Fruit fly (Drosophila melanogaster) whole organism, pupa: ENCODE results near the gene yellow-f.
A peak's percentile ranks its signal among the peaks of the same experiment; 100 is the strongest.

ENCODE experiments used
- CG10348 ChIP-seq: fragments of 200-800 bp; sonication (Bioruptor generic); IDR thresholded peaks from 2 replicates; pipeline ENCODE4 v1.3.6; 2022; ENCODE audit warnings: missing biosample characterization, missing genetic modification characterization
- CG12605 ChIP-seq: fragments of 200-800 bp; sonication (Bioruptor generic); IDR thresholded peaks from 2 replicates; pipeline ENCODE4 v1.3.6; 2022; ENCODE audit warnings: missing biosample characterization, missing genetic modification characterization
- CG13204 ChIP-seq: fragments of 200-800 bp; sonication (Bioruptor generic); optimal IDR thresholded peaks from 2 replicates; lab custom pipeline; 2018; ENCODE audit warnings: missing biosample characterization, mild to moderate bottlenecking, missing genetic modification characterization, moderate library complexity
- CG14655 ChIP-seq: fragments of 200-800 bp; sonication (Bioruptor generic); optimal IDR thresholded peaks from 3 replicates; lab custom pipeline; 2017; ENCODE audit warnings: mild to moderate bottlenecking, missing biosample characterization, missing genetic modification reagents, missing genetic modification characterization
- CG15710 ChIP-seq: fragments of 200-800 bp; sonication (Bioruptor generic); optimal IDR thresholded peaks from 2 replicates; lab custom pipeline; 2018; ENCODE audit warnings: missing biosample characterization, mild to moderate bottlenecking, missing genetic modification characterization, moderate library complexity
- CG17806 ChIP-seq: fragments of 200-800 bp; sonication (Bioruptor generic); optimal IDR thresholded peaks from 2 replicates; lab custom pipeline; 2018; ENCODE audit warnings: missing biosample characterization, mild to moderate bottlenecking, missing genetic modification characterization, moderate library complexity
- CG32121 ChIP-seq: fragments of 200-800 bp; sonication (Bioruptor generic); IDR thresholded peaks from 2 replicates; pipeline ENCODE4 v1.3.6; 2022; ENCODE audit warnings: missing biosample characterization, missing genetic modification characterization
- CG34367 ChIP-seq: fragments of 200-800 bp; sonication (Bioruptor generic); optimal IDR thresholded peaks from 2 replicates; lab custom pipeline; 2018; ENCODE audit warnings: missing biosample characterization, mild to moderate bottlenecking, missing genetic modification characterization
- CG4496 ChIP-seq: fragments of 200-800 bp; sonication (Bioruptor generic); IDR thresholded peaks from 3 replicates; pipeline ENCODE4 v1.3.6; 2022; ENCODE audit warnings: missing biosample characterization, missing genetic modification characterization
- CG8159 ChIP-seq: fragments of 200-800 bp; sonication (Bioruptor generic); optimal IDR thresholded peaks from 3 replicates; lab custom pipeline; 2018; ENCODE audit warnings: missing biosample characterization, mild to moderate bottlenecking, missing genetic modification characterization, moderate library complexity
- CG8301 ChIP-seq: fragments of 200-800 bp; sonication (Bioruptor generic); optimal IDR thresholded peaks from 2 replicates; lab custom pipeline; 2018; ENCODE audit warnings: missing biosample characterization, mild to moderate bottlenecking, missing genetic modification characterization
- CG9948 ChIP-seq: fragments of 200-800 bp; sonication (Bioruptor generic); optimal IDR thresholded peaks from 2 replicates; lab custom pipeline; 2018; ENCODE audit warnings: missing biosample characterization, mild to moderate bottlenecking, missing genetic modification characterization, moderate library complexity
- D1 ChIP-seq: fragments of 200-800 bp; sonication (Bioruptor generic); optimal IDR thresholded peaks from 2 replicates; lab custom pipeline; 2018; ENCODE audit warnings: missing biosample characterization, mild to moderate bottlenecking, missing genetic modification characterization, moderate library complexity
- EcR ChIP-seq: fragments of 200-800 bp; sonication (Bioruptor generic); optimal IDR thresholded peaks from 3 replicates; lab custom pipeline; 2019; ENCODE audit warnings: missing biosample characterization, missing genetic modification characterization, mild to moderate bottlenecking, moderate library complexity, missing genetic modification reagents
- Ets98B ChIP-seq: fragments of 200-800 bp; sonication (Bioruptor generic); IDR thresholded peaks from 2 replicates; pipeline ENCODE4 v1.3.6; 2022; ENCODE audit warnings: missing biosample characterization, missing genetic modification characterization
- Pif1A ChIP-seq: fragments of 200-800 bp; sonication (Bioruptor generic); optimal IDR thresholded peaks from 3 replicates; lab custom pipeline; 2016; ENCODE audit warnings: missing biosample characterization, missing genetic modification characterization
- Pif1B ChIP-seq: fragments of 200-800 bp; sonication (Bioruptor generic); optimal IDR thresholded peaks from 3 replicates; lab custom pipeline; 2016; ENCODE audit warnings: missing biosample characterization, missing genetic modification characterization
- Snoo ChIP-seq: fragments of 200-800 bp; sonication (Bioruptor generic); optimal IDR thresholded peaks from 3 replicates; lab custom pipeline; 2017; ENCODE audit warnings: missing biosample characterization, mild to moderate bottlenecking, missing genetic modification characterization, inconsistent platforms
- fd96Ca ChIP-seq: fragments of 200-800 bp; sonication (Bioruptor generic); IDR thresholded peaks from 3 replicates; pipeline ENCODE4 v1.3.6; 2022; ENCODE audit warnings: missing biosample characterization, missing genetic modification characterization
- gl ChIP-seq: fragments of 200-800 bp; sonication (Bioruptor generic); optimal IDR thresholded peaks from 2 replicates; lab custom pipeline; 2018; ENCODE audit warnings: missing biosample characterization, mild to moderate bottlenecking, missing genetic modification characterization
- rn ChIP-seq: fragments of 200-800 bp; sonication (Bioruptor generic); IDR thresholded peaks from 2 replicates; pipeline ENCODE4 v1.3.6; 2022; ENCODE audit warnings: missing biosample characterization, missing genetic modification characterization

Gene yellow-f

DNA sequence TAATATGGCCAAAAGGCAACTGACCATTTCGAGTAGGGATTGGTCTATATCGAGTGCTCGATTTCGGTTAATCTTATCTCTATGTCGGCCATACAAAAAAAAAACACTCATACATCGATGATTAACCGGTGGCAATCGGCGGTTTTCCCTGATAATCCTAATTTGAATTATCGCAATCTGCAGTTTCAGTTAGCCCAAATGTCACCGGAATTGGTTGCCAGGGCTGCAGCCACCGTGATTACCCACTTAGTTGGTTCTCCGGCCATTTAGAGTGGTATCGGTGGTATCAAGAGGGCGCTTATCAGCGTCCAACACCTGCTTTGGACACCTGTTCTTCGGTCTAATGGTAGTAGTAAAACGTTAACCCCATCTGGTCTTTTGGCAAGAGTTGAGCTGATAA lies 20.9 kb downstream of the yellow-f start:
- no peak for TF ChIP-seq Ets98B (GFP tag; lab: Robert Waterston, UW)
- no peak for TF ChIP-seq CG13204 (GFP tag; lab: Kevin White, UChicago)
- no peak for TF ChIP-seq fd96Ca
- TF ChIP-seq gl, result no peak
- TF ChIP-seq CG15710 (tag; lab: Kevin White, UChicago), result no peak
- TF ChIP-seq CG12605 (GFP tag; lab: Robert Waterston, UW), result no peak
- TF ChIP-seq CG14655 (GFP tag; lab: Kevin White, UChicago), result no peak
- no peak for TF ChIP-seq CG8301 (tag; lab: Kevin White, UChicago)
- TF ChIP-seq CG8159 (tag; lab: Kevin White, UChicago), result no peak
- no peak for TF ChIP-seq CG32121
- TF ChIP-seq CG4496 (GFP tag; lab: Robert Waterston, UW), result no peak
- TF ChIP-seq EcR, result no peak
- no peak for TF ChIP-seq CG34367 (tag; lab: Kevin White, UChicago)
- TF ChIP-seq CG17806 (tag; lab: Kevin White, UChicago), result no peak
- TF ChIP-seq Pif1A, result no peak
- no peak for TF ChIP-seq rn
- no peak for TF ChIP-seq CG9948

- no peak for TF ChIP-seq CG8159 (tag; lab: Kevin White, UChicago)
- TF ChIP-seq CG13204 (GFP tag; lab: Kevin White, UChicago), result no peak
- no peak for TF ChIP-seq CG4496 (GFP tag; lab: Robert Waterston, UW)
- no peak for TF ChIP-seq CG9948
- TF ChIP-seq CG12605 (GFP tag; lab: Robert Waterston, UW), result no peak
- no peak for TF ChIP-seq CG17806 (tag; lab: Kevin White, UChicago)
Observed at dm6 chr3R:12967612-12968011, 25.4 kb downstream of the yellow-f start, which contains the start of the genes CG14384 and grsm. CG14384 (minus strand) TSS chr3R:12967712. grsm (minus strand) TSS chr3R:12967712.

DNA sequence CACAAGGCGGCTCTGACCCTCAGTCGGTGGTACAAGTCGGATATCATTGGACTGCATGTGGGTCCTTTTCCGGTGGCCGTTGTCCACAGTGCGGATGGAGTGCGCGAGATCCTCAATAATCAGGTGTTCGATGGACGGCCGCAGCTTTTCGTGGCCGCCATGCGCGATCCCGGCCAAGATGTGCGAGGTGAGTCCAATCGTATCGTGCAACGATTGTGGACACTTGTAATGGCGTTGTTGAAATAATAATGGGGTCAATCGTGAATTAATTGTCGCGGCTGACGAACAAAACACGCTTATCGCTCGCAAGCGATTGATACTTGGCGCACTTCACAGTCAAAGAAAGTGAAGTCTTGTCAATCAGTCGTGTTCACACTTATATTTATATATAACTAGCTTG lies 29.0 kb downstream of the yellow-f start:
- TF ChIP-seq Ets98B (GFP tag; lab: Robert Waterston, UW) (no peak), fd96Ca (no peak), CG32121 (no peak), CG17806 (tag; lab: Kevin White, UChicago) (no peak), CG10348 (GFP tag; lab: Robert Waterston, UW) (no peak), Pif1B (GFP tag; lab: Kevin White, UChicago) (no peak), CG8301 (tag; lab: Kevin White, UChicago) (no peak), CG12605 (GFP tag; lab: Robert Waterston, UW) (no peak), CG34367 (tag; lab: Kevin White, UChicago) (no peak), CG15710 (tag; lab: Kevin White, UChicago) (no peak), Pif1A (no peak), D1 (tag; lab: Kevin White, UChicago) (no peak), rn (no peak)

- TF ChIP-seq CG8159 (tag; lab: Kevin White, UChicago) (no peak), D1 (tag; lab: Kevin White, UChicago) (no peak), rn (no peak), CG32121 (no peak), Ets98B (GFP tag; lab: Robert Waterston, UW) (no peak), CG13204 (GFP tag; lab: Kevin White, UChicago) (no peak), CG10348 (GFP tag; lab: Robert Waterston, UW) (no peak), CG8301 (tag; lab: Kevin White, UChicago) (no peak), gl (no peak), fd96Ca (no peak)
- TF ChIP-seq, all 21 proteins: peak for 0
Observed at dm6 chr3R:12963491-12963890, 29.5 kb downstream of the yellow-f start, which contains the start of gene Cyp304a1. Cyp304a1 (plus strand) TSS chr3R:12963791.

- no peak for TF ChIP-seq CG4496 (GFP tag; lab: Robert Waterston, UW)
- peak; percentile 30 for TF ChIP-seq EcR
- TF ChIP-seq, all 21 proteins: peak for 1
Observed at dm6 chr3R:12962612-12963011, 30.4 kb downstream of the yellow-f start.

DNA sequence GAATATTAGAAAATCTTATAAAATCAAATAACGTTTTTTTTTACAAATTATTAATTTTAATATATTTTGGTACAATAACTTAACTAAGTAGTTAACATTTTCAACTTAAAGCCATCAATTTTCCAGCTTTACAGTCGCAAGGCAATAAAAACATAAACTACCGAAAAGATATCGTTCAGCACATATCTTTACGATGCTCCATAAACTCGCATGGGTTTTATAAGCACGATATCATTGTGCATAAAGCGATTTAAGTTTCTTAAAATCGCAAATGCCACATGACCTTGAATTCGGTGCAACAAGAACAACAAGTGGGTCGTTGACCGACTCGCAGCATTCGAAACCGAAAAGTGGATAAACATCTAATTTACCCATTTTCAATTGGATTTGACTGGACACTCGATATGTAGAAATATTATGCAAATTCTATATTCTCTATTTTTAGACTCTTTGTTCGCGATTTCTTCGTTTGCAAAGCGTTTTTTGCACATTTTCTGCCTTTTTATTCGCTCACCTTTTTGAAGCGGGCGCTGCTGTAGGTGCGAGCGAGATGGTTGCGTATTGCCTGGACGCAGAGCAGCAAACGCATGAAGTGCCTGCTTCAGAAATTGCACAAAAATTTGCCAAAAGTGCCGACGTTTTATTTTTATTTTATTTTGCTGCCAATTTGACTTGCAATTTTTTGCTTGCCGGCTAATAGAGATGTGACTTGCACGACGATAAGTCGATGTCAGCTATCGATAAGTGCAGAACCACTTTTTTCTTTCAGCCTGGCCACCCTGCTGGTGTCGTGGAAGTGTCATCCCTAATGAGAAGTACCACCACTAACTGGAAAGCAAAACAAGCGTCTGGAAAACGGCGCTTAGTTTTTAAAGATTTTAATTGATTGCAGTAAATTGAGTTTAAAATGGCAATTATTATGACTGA lies 31.8 kb downstream of the yellow-f start, which contains the start of gene Spc25:
Spc25 (plus strand) TSS at position 817 of the 927 bp plus-strand sequence.
- TF ChIP-seq CG8159 (tag; lab: Kevin White, UChicago) (no peak), CG14655 (GFP tag; lab: Kevin White, UChicago) (no peak), CG32121 (no peak), CG17806 (tag; lab: Kevin White, UChicago) (no peak), CG4496 (GFP tag; lab: Robert Waterston, UW) (0 out of 3 replicates have a peak, but pooled peaks have one; percentile 48), gl (no peak), Pif1A (peak; percentile 8), fd96Ca (no peak; the same call in 2 of the 3 replicates), Ets98B (GFP tag; lab: Robert Waterston, UW) (no peak), EcR (peak; percentile 95), CG9948 (no peak), CG12605 (GFP tag; lab: Robert Waterston, UW) (no peak), CG10348 (GFP tag; lab: Robert Waterston, UW) (no peak), CG8301 (tag; lab: Kevin White, UChicago) (no peak), Snoo (tag; lab: Kevin White, UChicago) (no peak), CG34367 (tag; lab: Kevin White, UChicago) (no peak), Pif1B (GFP tag; lab: Kevin White, UChicago) (no peak), CG13204 (GFP tag; lab: Kevin White, UChicago) (no peak), rn (no peak), CG15710 (tag; lab: Kevin White, UChicago) (no peak), D1 (tag; lab: Kevin White, UChicago) (peak; percentile 35)
